Worm (Caenorhabditis elegans) whole organism, L1 larva: ENCODE results near the gene cyp-33C1.

ENCODE experiments used
- F16B12.6 ChIP-seq: fragments of 150-350 bp; optimal IDR thresholded peaks from 2 replicates; lab custom pipeline; 2014; ENCODE audit warnings: missing biosample characterization, missing genetic modification characterization
- ceh-82 ChIP-seq, 3 experiments: fragments of 150-350 bp in 1 of 3; sonication (generic microtip) in 2 of 3; optimal IDR thresholded peaks; 2 replicates each; lab custom pipeline; 2014 to 2017; ENCODE audit warnings: missing biosample characterization in 3 of 3, missing genetic modification characterization in 3 of 3
- elt-2 ChIP-seq: sonication (generic microtip); optimal IDR thresholded peaks from 2 replicates; lab custom pipeline; 2016; ENCODE audit warnings: missing genetic modification characterization, mild to moderate bottlenecking, inconsistent platforms, missing compliant biosample characterization, missing genetic modification reagents
- lin-15B ChIP-seq: fragments of 150-350 bp; sonication (generic microtip); optimal IDR thresholded peaks from 3 replicates; lab custom pipeline; 2014; ENCODE audit warnings: missing biosample characterization, missing genetic modification characterization

ce11 chrV:2138287-2138686 lies 41.0 kb upstream of the cyp-33C1 start:
- TF ChIP-seq ceh-82 (tag; optimal IDR thresholded peaks at IDR 0.05; lab: Kevin White, UChicago) (no peak), lin-15B (tag; lab: Kevin White, UChicago) (no peak), elt-2 (no peak), F16B12.6 (tag; lab: Kevin White, UChicago) (no peak)
